Worm (Caenorhabditis elegans): ENCODE measurements around the gene T07C4.12.

- TF ChIP-seq lin-15B (tag; optimal IDR thresholded peaks at IDR 0.05) (no peak), elt-3 (tag; optimal IDR thresholded peaks at IDR 0.05) (no peak), fkh-10 (GFP tag; optimal IDR thresholded peaks at IDR 0.05) (no peak)
Observed at ce11 chrIII:10328565-10329541, 3.6 kb downstream of the T07C4.12 start.
